Worm (Caenorhabditis elegans) whole organism, young adult: ENCODE data around the gene lido-11.

Source experiments
- F39B2.1 ChIP-seq: fragments of 200-800 bp; sonication (Bioruptor generic); IDR thresholded peaks from 2 replicates; pipeline ENCODE4 v1.3.6; 2022; ENCODE audit warnings: missing genetic modification reagents, missing genetic modification characterization, missing compliant biosample characterization
- F57A8.1 ChIP-seq: fragments of 200-800 bp; sonication (Bioruptor generic); optimal IDR thresholded peaks from 2 replicates; lab custom pipeline; 2018; ENCODE audit warnings: mild to moderate bottlenecking, missing genetic modification characterization, moderate library complexity, missing compliant biosample characterization
- ama-1 ChIP-seq, 3 experiments: fragments of 150-350 bp in 1 of 3; sonication (generic microtip) in 2 of 3; optimal IDR thresholded peaks; 2 replicates each; lab custom pipeline; 2014 to 2018; ENCODE audit warnings: missing biosample characterization in 2 of 3, missing genetic modification characterization in 2 of 3, missing genetic modification reagents in 2 of 3
- athp-1 ChIP-seq: sonication (generic microtip); optimal IDR thresholded peaks from 2 replicates; lab custom pipeline; 2017; ENCODE audit warnings: mild to moderate bottlenecking, missing genetic modification characterization, missing compliant biosample characterization
- attf-5 ChIP-seq: fragments of 200-800 bp; sonication (Bioruptor generic); optimal IDR thresholded peaks from 2 replicates; lab custom pipeline; 2018; ENCODE audit warnings: mild to moderate bottlenecking, missing genetic modification characterization, missing compliant biosample characterization
- cebp-1 ChIP-seq, 2 experiments: fragments of 200-800 bp in 1 of 2; sonication (Bioruptor generic) in 1 of 2; sonication (generic microtip) in 1 of 2; IDR thresholded peaks in 1 of 2; optimal IDR thresholded peaks in 1 of 2; 2 replicates each; pipeline versions ENCODE4 v1.3.6 to Lab custom; 2017 to 2022; ENCODE audit warnings: missing compliant biosample characterization in 2 of 2, missing genetic modification characterization in 2 of 2, mild to moderate bottlenecking in 1 of 2, missing genetic modification reagents in 1 of 2, moderate library complexity in 1 of 2
- lin-35 ChIP-seq, 3 experiments: fragments of 150-350 bp in 2 of 3; sonication (generic microtip) in 1 of 3; optimal IDR thresholded peaks; 2 replicates each; lab custom pipeline; 2014 to 2018; ENCODE audit warnings: missing biosample characterization in 3 of 3, missing genetic modification characterization in 3 of 3, missing genetic modification reagents in 3 of 3
- lsy-27 ChIP-seq: sonication (generic microtip); optimal IDR thresholded peaks from 2 replicates; lab custom pipeline; 2017; ENCODE audit warnings: missing genetic modification characterization, mild to moderate bottlenecking, missing compliant biosample characterization, antibody characterized with exemption, missing genotype, borderline replicate concordance; ENCODE audit not compliant: insufficient read depth
- mel-28 ChIP-seq: sonication (generic microtip); optimal IDR thresholded peaks from 2 replicates; lab custom pipeline; 2016; ENCODE audit warnings: borderline replicate concordance, mild to moderate bottlenecking, missing genetic modification characterization, missing compliant biosample characterization
- snpc-4 ChIP-seq, 5 experiments: fragments of 150-350 bp in 1 of 5; sonication (generic microtip) in 4 of 5; optimal IDR thresholded peaks; 2 replicates each; lab custom pipeline; 2014 to 2018; ENCODE audit warnings: missing genetic modification characterization in 5 of 5, missing biosample characterization in 3 of 5, antibody characterized with exemption in 2 of 5, mild to moderate bottlenecking in 2 of 5, missing compliant biosample characterization in 2 of 5, missing genotype in 2 of 5, moderate library complexity in 2 of 5, missing genetic modification reagents in 1 of 5
- zfh-2 ChIP-seq: fragments of 200-800 bp; sonication (Bioruptor generic); conservative IDR thresholded peaks from 2 replicates; pipeline ENCODE4 v1.3.6; 2022; ENCODE audit warnings: missing genetic modification reagents, missing genetic modification characterization, missing compliant biosample characterization

DNA sequence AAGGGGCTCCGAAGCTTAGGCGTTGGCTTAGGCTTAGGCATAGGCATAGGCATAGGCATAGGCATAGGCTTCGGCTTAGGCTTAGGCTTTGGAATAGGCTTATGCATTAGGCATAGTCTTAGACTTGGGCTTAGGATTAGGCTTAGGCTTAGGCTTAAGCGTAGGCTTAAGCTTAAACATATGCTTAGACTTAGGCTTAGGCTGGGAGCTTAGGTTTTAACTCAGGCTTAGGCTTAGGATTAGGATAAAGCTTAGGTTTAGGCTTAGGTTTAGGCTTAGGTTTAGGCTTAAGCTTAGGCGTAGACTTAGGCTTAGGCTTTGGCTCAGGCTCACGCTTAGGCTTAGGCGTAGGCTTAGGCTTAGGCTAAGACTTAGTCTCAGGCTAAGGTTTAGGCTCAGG, 13.7 kb upstream of the lido-11 start:
- no peak for TF ChIP-seq mel-28
- no peak for TF ChIP-seq ama-1 (optimal IDR thresholded peaks at IDR 0.05; lab: Kevin White, UChicago)
- TF ChIP-seq ama-1 (GFP tag; optimal IDR thresholded peaks at IDR 0.05; lab: Kevin White, UChicago): no peak
- TF ChIP-seq F39B2.1: no peak
- no peak for TF ChIP-seq attf-5 (GFP tag; lab: Kevin White, UChicago)
- TF ChIP-seq snpc-4 (GFP tag; optimal IDR thresholded peaks at IDR 0.05; lab: Kevin White, UChicago): no peak
- no peak for TF ChIP-seq snpc-4 (tag; optimal IDR thresholded peaks at IDR 0.05; lab: Kevin White, UChicago)
- no peak for TF ChIP-seq F57A8.1 (GFP tag; lab: Kevin White, UChicago)
- no peak for TF ChIP-seq cebp-1 (GFP tag; IDR thresholded peaks at IDR 0.05; lab: Robert Waterston, UW)
- no peak for TF ChIP-seq cebp-1 (tag; optimal IDR thresholded peaks at IDR 0.05; lab: Kevin White, UChicago)
- no peak for TF ChIP-seq zfh-2 (GFP tag; lab: Robert Waterston, UW)
- no peak for TF ChIP-seq lsy-27 (tag; lab: Kevin White, UChicago)
- TF ChIP-seq lin-35 (GFP tag; optimal IDR thresholded peaks at IDR 0.05; lab: Kevin White, UChicago): no peak
- no peak for TF ChIP-seq athp-1 (tag; lab: Kevin White, UChicago)
